Fruit fly (Drosophila melanogaster) whole organism, embryonic: Measurements from ENCODE around the gene arx.
A peak's percentile ranks its signal among the peaks of the same experiment; 100 is the strongest.

ENCODE experiments used
- ATbp ChIP-seq: fragments of 200-800 bp; sonication (Bioruptor generic); optimal IDR thresholded peaks from 2 replicates; lab custom pipeline; 2017; ENCODE audit warnings: missing biosample characterization, mild to moderate bottlenecking, missing genetic modification characterization, missing genetic modification reagents
- Aef1 ChIP-seq: fragments of 200-800 bp; sonication (Bioruptor generic); IDR thresholded peaks from 3 replicates; pipeline ENCODE4 v1.3.6; 2022; ENCODE audit warnings: missing biosample characterization, missing genetic modification characterization
- Atf-2 ChIP-seq: fragments of 200-800 bp; sonication (Bioruptor generic); optimal IDR thresholded peaks from 2 replicates; lab custom pipeline; 2016; ENCODE audit warnings: missing biosample characterization, missing genetic modification characterization
- Bdp1 ChIP-seq: fragments of 200-800 bp; sonication (Bioruptor generic); optimal IDR thresholded peaks from 3 replicates; lab custom pipeline; 2016; ENCODE audit warnings: missing biosample characterization, missing genetic modification characterization
- Bteb2 ChIP-seq: fragments of 200-800 bp; sonication (Bioruptor generic); optimal IDR thresholded peaks from 2 replicates; lab custom pipeline; 2016; ENCODE audit warnings: missing biosample characterization, missing genetic modification characterization
- CG1024 ChIP-seq: fragments of 200-800 bp; sonication (Bioruptor generic); IDR thresholded peaks from 2 replicates; pipeline ENCODE4 v1.3.6; 2022; ENCODE audit warnings: missing biosample characterization, missing genetic modification characterization
- CG11504 ChIP-seq: fragments of 200-800 bp; sonication (Bioruptor generic); optimal IDR thresholded peaks from 3 replicates; lab custom pipeline; 2019; ENCODE audit warnings: missing biosample characterization, mild to moderate bottlenecking, missing genetic modification characterization, moderate library complexity
- CG11695 ChIP-seq: fragments of 200-800 bp; sonication (Bioruptor generic); IDR thresholded peaks from 3 replicates; pipeline ENCODE4 v1.3.6; 2022; ENCODE audit warnings: missing biosample characterization, missing genetic modification characterization
- CG12659 ChIP-seq: fragments of 200-800 bp; sonication (Bioruptor generic); optimal IDR thresholded peaks from 3 replicates; lab custom pipeline; 2017; ENCODE audit warnings: mild to moderate bottlenecking, missing biosample characterization, missing genetic modification reagents, missing genetic modification characterization
- CG15011 ChIP-seq: fragments of 200-800 bp; sonication (Bioruptor generic); optimal IDR thresholded peaks from 3 replicates; lab custom pipeline; 2018; ENCODE audit warnings: missing biosample characterization, mild to moderate bottlenecking, missing genetic modification characterization
- CG2199 ChIP-seq: fragments of 200-800 bp; sonication (Bioruptor generic); IDR thresholded peaks from 3 replicates; pipeline ENCODE4 v1.3.6; 2022; ENCODE audit warnings: missing biosample characterization, missing genetic modification characterization
- CG2875 ChIP-seq: fragments of 200-800 bp; sonication (Bioruptor generic); optimal IDR thresholded peaks from 2 replicates; lab custom pipeline; 2017; ENCODE audit warnings: missing biosample characterization, mild to moderate bottlenecking, missing genetic modification characterization, missing genetic modification reagents
- CG32532 ChIP-seq: fragments of 200-800 bp; sonication (Bioruptor generic); IDR thresholded peaks from 2 replicates; pipeline ENCODE4 v1.3.6; 2022; ENCODE audit warnings: missing biosample characterization, missing genetic modification characterization
- CG33557 ChIP-seq: fragments of 200-800 bp; sonication (Bioruptor generic); optimal IDR thresholded peaks from 2 replicates; lab custom pipeline; 2019; ENCODE audit warnings: missing biosample characterization, mild to moderate bottlenecking, missing genetic modification characterization, moderate library complexity
- CG3995 ChIP-seq: fragments of 200-800 bp; sonication (Bioruptor generic); optimal IDR thresholded peaks from 3 replicates; lab custom pipeline; 2016; ENCODE audit warnings: missing biosample characterization, missing genetic modification characterization
- CG42726 ChIP-seq: fragments of 200-800 bp; sonication (Bioruptor generic); IDR thresholded peaks from 2 replicates; pipeline ENCODE4 v1.3.6; 2022; ENCODE audit warnings: missing biosample characterization, missing genetic modification characterization; ENCODE audit not compliant: partially characterized antibody
- CG4404 ChIP-seq: fragments of 200-800 bp; sonication (Bioruptor generic); IDR thresholded peaks from 2 replicates; pipeline ENCODE4 v1.3.6; 2022; ENCODE audit warnings: missing biosample characterization, missing genetic modification characterization
- CG4617 ChIP-seq: fragments of 200-800 bp; sonication (Bioruptor generic); optimal IDR thresholded peaks from 3 replicates; lab custom pipeline; 2016; ENCODE audit warnings: missing biosample characterization, missing genetic modification characterization, borderline replicate concordance
- CG4707 ChIP-seq: fragments of 200-800 bp; sonication (Bioruptor generic); optimal IDR thresholded peaks from 2 replicates; lab custom pipeline; 2018; ENCODE audit warnings: missing biosample characterization, mild to moderate bottlenecking, missing genetic modification characterization, moderate library complexity
- CG5180 ChIP-seq: fragments of 200-800 bp; sonication (Bioruptor generic); optimal IDR thresholded peaks from 3 replicates; lab custom pipeline; 2017; ENCODE audit warnings: missing biosample characterization, missing genetic modification characterization, mild to moderate bottlenecking, moderate library complexity, missing genetic modification reagents
- CG7271 ChIP-seq: fragments of 200-800 bp; sonication (Bioruptor generic); optimal IDR thresholded peaks from 2 replicates; lab custom pipeline; 2018; ENCODE audit warnings: missing biosample characterization, mild to moderate bottlenecking, missing genetic modification characterization, moderate library complexity
- CG7745 ChIP-seq: fragments of 200-800 bp; sonication (Bioruptor generic); optimal IDR thresholded peaks from 2 replicates; lab custom pipeline; 2018; ENCODE audit warnings: missing biosample characterization, mild to moderate bottlenecking, missing genetic modification characterization, moderate library complexity
- CG8290 ChIP-seq, 3 experiments: fragments of 200-800 bp; sonication (Bioruptor generic); optimal IDR thresholded peaks; 2 replicates each; lab custom pipeline; 2016 to 2019; ENCODE audit warnings: missing biosample characterization in 3 of 3, missing genetic modification characterization in 3 of 3, mild to moderate bottlenecking in 2 of 3, moderate library complexity in 1 of 3
- CG8359 ChIP-seq: fragments of 200-800 bp; sonication (Bioruptor generic); optimal IDR thresholded peaks from 2 replicates; lab custom pipeline; 2017; ENCODE audit warnings: missing biosample characterization, mild to moderate bottlenecking, missing genetic modification characterization, borderline replicate concordance
- CTCF ChIP-seq: fragments of 200-800 bp; sonication (Bioruptor generic); optimal IDR thresholded peaks from 2 replicates; lab custom pipeline; 2017; ENCODE audit warnings: missing biosample characterization, mild to moderate bottlenecking, missing genetic modification characterization, moderate library complexity
- D19A ChIP-seq: fragments of 200-800 bp; optimal IDR thresholded peaks from 3 replicates; lab custom pipeline; 2019; ENCODE audit warnings: missing biosample characterization, mild to moderate bottlenecking, missing genetic modification characterization, moderate library complexity
- Dref ChIP-seq: fragments of 200-800 bp; sonication (Bioruptor generic); IDR thresholded peaks from 2 replicates; pipeline ENCODE4 v1.3.6; 2022; ENCODE audit warnings: missing biosample characterization, missing genetic modification characterization
- Eip74EF ChIP-seq, 2 experiments: fragments of 200-800 bp in 1 of 2; fragments of >200 bp in 1 of 2; sonication (Bioruptor generic) in 1 of 2; optimal IDR thresholded peaks; 2 replicates each; lab custom pipeline; 2017 to 2019; ENCODE audit warnings: missing biosample characterization in 2 of 2, missing genetic modification characterization in 2 of 2, mild to moderate bottlenecking in 1 of 2, moderate library complexity in 1 of 2
- HmgD ChIP-seq: fragments of 200-800 bp; sonication (Bioruptor generic); optimal IDR thresholded peaks from 3 replicates; lab custom pipeline; 2016; ENCODE audit warnings: missing biosample characterization, missing genetic modification characterization
- Hr3 ChIP-seq: fragments of 200-800 bp; sonication (Bioruptor generic); optimal IDR thresholded peaks from 3 replicates; lab custom pipeline; 2016; ENCODE audit warnings: missing biosample characterization, missing genetic modification characterization
- Hr39 ChIP-seq: fragments of >200 bp; optimal IDR thresholded peaks from 2 replicates; lab custom pipeline; 2017
- NK7.1 ChIP-seq: fragments of 200-800 bp; sonication (Bioruptor generic); optimal IDR thresholded peaks from 3 replicates; lab custom pipeline; 2016; ENCODE audit warnings: missing biosample characterization, missing genetic modification characterization
- Nf-YB ChIP-seq: fragments of 200-800 bp; sonication (Bioruptor generic); optimal IDR thresholded peaks from 3 replicates; lab custom pipeline; 2019; ENCODE audit warnings: missing biosample characterization, mild to moderate bottlenecking, missing genetic modification characterization, moderate library complexity
- Rfx ChIP-seq: fragments of 200-800 bp; sonication (Bioruptor generic); IDR thresholded peaks from 2 replicates; pipeline ENCODE4 v1.3.6; 2022; ENCODE audit warnings: missing biosample characterization, missing genetic modification characterization
- Vsx1 ChIP-seq: fragments of 200-800 bp; sonication (Bioruptor generic); optimal IDR thresholded peaks from 2 replicates; lab custom pipeline; 2017; ENCODE audit warnings: missing biosample characterization, mild to moderate bottlenecking, missing genetic modification characterization, missing genetic modification reagents
- ab ChIP-seq: fragments of 200-800 bp; sonication (Bioruptor generic); optimal IDR thresholded peaks from 2 replicates; lab custom pipeline; 2016; ENCODE audit warnings: missing biosample characterization, missing genetic modification characterization
- aop ChIP-seq: fragments of 200-800 bp; sonication (Bioruptor generic); IDR thresholded peaks from 2 replicates; pipeline ENCODE4 v1.3.6; 2022; ENCODE audit warnings: missing biosample characterization, missing genetic modification characterization
- chinmo ChIP-seq: fragments of 200-800 bp; sonication (Bioruptor generic); IDR thresholded peaks from 4 replicates; pipeline ENCODE4 v1.3.6; 2022; ENCODE audit warnings: missing biosample characterization, missing genetic modification characterization; ENCODE audit not compliant: partially characterized antibody
- gcm ChIP-seq: fragments of 200-800 bp; sonication (Bioruptor generic); optimal IDR thresholded peaks from 2 replicates; lab custom pipeline; 2019; ENCODE audit warnings: missing biosample characterization, mild to moderate bottlenecking, missing genetic modification characterization, moderate library complexity
- grn ChIP-seq: fragments of 200-800 bp; sonication (Bioruptor generic); optimal IDR thresholded peaks from 3 replicates; lab custom pipeline; 2017; ENCODE audit warnings: missing biosample characterization, missing genetic modification characterization
- hth ChIP-seq: fragments of >200 bp; optimal IDR thresholded peaks from 2 replicates; lab custom pipeline; 2017; ENCODE audit warnings: inconsistent platforms
- mld ChIP-seq: fragments of 200-800 bp; sonication (Bioruptor generic); IDR thresholded peaks from 3 replicates; pipeline ENCODE4 v1.3.6; 2022; ENCODE audit warnings: missing biosample characterization, missing genetic modification characterization; ENCODE audit not compliant: partially characterized antibody
- ranshi ChIP-seq: fragments of 200-800 bp; sonication (Bioruptor generic); IDR thresholded peaks from 2 replicates; pipeline ENCODE4 v1.3.6; 2022; ENCODE audit warnings: missing biosample characterization, missing genetic modification characterization
- ro ChIP-seq: fragments of 200-800 bp; sonication (Bioruptor generic); IDR thresholded peaks from 2 replicates; pipeline ENCODE4 v1.3.6; 2022; ENCODE audit warnings: missing biosample characterization, missing genetic modification characterization
- sob ChIP-seq: fragments of 200-800 bp; sonication (Bioruptor generic); IDR thresholded peaks from 2 replicates; pipeline ENCODE4 v1.3.6; 2022; ENCODE audit warnings: missing biosample characterization, missing genetic modification characterization
- sqz ChIP-seq: fragments of 200-800 bp; sonication (Bioruptor generic); optimal IDR thresholded peaks from 3 replicates; lab custom pipeline; 2018; ENCODE audit warnings: missing biosample characterization, mild to moderate bottlenecking, missing genetic modification characterization
- sr ChIP-seq: fragments of 200-800 bp; sonication (Bioruptor generic); IDR thresholded peaks from 3 replicates; pipeline ENCODE4 v1.3.6; 2022; ENCODE audit warnings: missing biosample characterization, missing genetic modification characterization
- stwl ChIP-seq: fragments of 200-800 bp; sonication (Bioruptor generic); optimal IDR thresholded peaks from 3 replicates; lab custom pipeline; 2018; ENCODE audit warnings: missing biosample characterization, mild to moderate bottlenecking, missing genetic modification characterization, moderate library complexity
- tll ChIP-seq, 2 experiments: fragments of 200-800 bp in 1 of 2; fragments of >200 bp in 1 of 2; sonication (Bioruptor generic) in 1 of 2; optimal IDR thresholded peaks; 2 replicates each; lab custom pipeline; 2017 to 2019; ENCODE audit warnings: missing biosample characterization in 2 of 2, missing genetic modification characterization in 2 of 2, mild to moderate bottlenecking in 1 of 2, moderate library complexity in 1 of 2
- ttk ChIP-seq: fragments of 200-800 bp; sonication (Bioruptor generic); IDR thresholded peaks from 2 replicates; pipeline ENCODE4 v2.1.2; 2022; ENCODE audit warnings: missing biosample characterization, missing genetic modification characterization
- zfh2 ChIP-seq: fragments of 200-800 bp; sonication (Bioruptor generic); optimal IDR thresholded peaks from 2 replicates; lab custom pipeline; 2016; ENCODE audit warnings: missing biosample characterization, missing genetic modification characterization

The arx gene

dm6 chr3L:18949137-18949536, 47.8 kb upstream of the arx start (continued):
- TF ChIP-seq CG2199 (GFP tag; lab: Robert Waterston, UW) = 0 out of 3 replicates have a peak, but pooled peaks have one; percentile 20
- TF ChIP-seq sr (GFP tag; lab: Robert Waterston, UW) = no peak
- TF ChIP-seq ATbp = no peak
- TF ChIP-seq Vsx1 (GFP tag; lab: Kevin White, UChicago) = peak; percentile 50
- peak; percentile 9 for TF ChIP-seq stwl (tag; lab: Kevin White, UChicago)
- TF ChIP-seq hth (lab: Kevin White, UChicago) = no peak
- TF ChIP-seq Bdp1 (GFP tag; lab: Kevin White, UChicago) = no peak
- no peak for TF ChIP-seq NK7.1 (GFP tag; lab: Kevin White, UChicago)
- TF ChIP-seq Nf-YB = no peak
- 0 out of 4 replicates have a peak, but pooled peaks have one; percentile 72 for TF ChIP-seq chinmo (GFP tag; lab: Robert Waterston, UW)
- no peak for TF ChIP-seq ranshi (GFP tag; lab: Robert Waterston, UW)
- no peak for TF ChIP-seq Eip74EF (GFP tag; optimal IDR thresholded peaks at IDR 0.05; lab: Kevin White, UChicago)
- TF ChIP-seq Rfx = peak; percentile 28
- TF ChIP-seq CG7745 (tag; lab: Kevin White, UChicago) = no peak
- no peak for TF ChIP-seq CG3995
- no peak for TF ChIP-seq sqz (GFP tag; lab: Kevin White, UChicago)
- TF ChIP-seq CG4617 (GFP tag; lab: Kevin White, UChicago) = no peak
- TF ChIP-seq sob (GFP tag; lab: Robert Waterston, UW) = 0 out of 2 replicates have a peak, but pooled peaks have one; percentile 24

- no peak for TF ChIP-seq CG8290 (GFP tag; optimal IDR thresholded peaks at IDR 0.05; lab: Kevin White, UChicago)
- no peak for TF ChIP-seq CG8290 (tag; optimal IDR thresholded peaks at IDR 0.05; lab: Kevin White, UChicago)
- no peak for TF ChIP-seq CG5180
- no peak for TF ChIP-seq Dref (GFP tag; lab: Robert Waterston, UW)
- no peak for TF ChIP-seq CG12659 (GFP tag; lab: Kevin White, UChicago)
- peak; percentile 15 for TF ChIP-seq CTCF (GFP tag; lab: Kevin White, UChicago)
- TF ChIP-seq Atf-2 (GFP tag; lab: Kevin White, UChicago) = no peak
- no peak for TF ChIP-seq gcm (GFP tag; lab: Kevin White, UChicago)
- TF ChIP-seq CG4404 (GFP tag; lab: Robert Waterston, UW) = no peak
- no peak for TF ChIP-seq grn (GFP tag; lab: Kevin White, UChicago)
- TF ChIP-seq Hr39 = no peak
- TF ChIP-seq Bteb2 (GFP tag; lab: Kevin White, UChicago) = no peak
- no peak for TF ChIP-seq CG4707 (GFP tag; lab: Kevin White, UChicago)
- TF ChIP-seq CG15011 (GFP tag; lab: Kevin White, UChicago) = no peak
- TF ChIP-seq CG42726 (GFP tag; lab: Robert Waterston, UW) = no peak
- TF ChIP-seq mld = no peak
- TF ChIP-seq D19A (tag; lab: Kevin White, UChicago) = no peak
- no peak for TF ChIP-seq tll (GFP tag; optimal IDR thresholded peaks at IDR 0.05; lab: Kevin White, UChicago)
- no peak for TF ChIP-seq CG33557 (GFP tag; lab: Kevin White, UChicago)
- no peak; the same call in 1 of the 2 replicates for TF ChIP-seq aop
- TF ChIP-seq zfh2 (GFP tag; lab: Kevin White, UChicago) = no peak
- no peak for TF ChIP-seq CG7271 (tag; lab: Kevin White, UChicago)
- no peak for TF ChIP-seq Aef1 (GFP tag; lab: Robert Waterston, UW)
- no peak for TF ChIP-seq ro (GFP tag; lab: Robert Waterston, UW)
- peak; percentile 31; the same call in 1 of the 2 replicates for TF ChIP-seq CG32532
- 0 out of 2 replicates have a peak, but pooled peaks have one; percentile 18 for TF ChIP-seq ttk (GFP tag; lab: Robert Waterston, UW)
- TF ChIP-seq CG2875 (GFP tag; lab: Kevin White, UChicago) = peak; percentile 19
- no peak for TF ChIP-seq Hr3 (GFP tag; lab: Kevin White, UChicago)
- TF ChIP-seq CG1024 (GFP tag; lab: Robert Waterston, UW) = no peak
- TF ChIP-seq HmgD (GFP tag; lab: Kevin White, UChicago) = no peak
- TF ChIP-seq ab = no peak
- no peak for TF ChIP-seq CG11504 (tag; lab: Kevin White, UChicago)
- TF ChIP-seq CG11695 (GFP tag; lab: Robert Waterston, UW) = no peak
- TF ChIP-seq CG8359 (GFP tag; lab: Kevin White, UChicago) = no peak
These were observed 45.6 kb upstream of the arx start for dm6 chr3L:18946956-18947355.
